Worm (Caenorhabditis elegans) whole organism, midembryonic: Measurements from ENCODE around the gene col-88.

Source experiments
- T22C8.4 ChIP-seq: fragments of 200-800 bp; sonication (Bioruptor generic); IDR thresholded peaks from 2 replicates; pipeline ENCODE4 v1.3.6; 2022; ENCODE audit warnings: missing genetic modification characterization, missing compliant biosample characterization
- flt-1 ChIP-seq: fragments of 200-800 bp; sonication (Bioruptor generic); IDR thresholded peaks from 2 replicates; pipeline ENCODE4 v1.3.6; 2022; ENCODE audit warnings: missing genetic modification characterization, missing compliant biosample characterization
- klf-2 ChIP-seq: fragments of 200-800 bp; sonication (Bioruptor generic); conservative IDR thresholded peaks from 2 replicates; pipeline ENCODE4 v1.3.6; 2022; ENCODE audit warnings: missing genetic modification reagents, missing genetic modification characterization, missing compliant biosample characterization
- ref-1 ChIP-seq: fragments of 200-800 bp; sonication (Bioruptor generic); conservative IDR thresholded peaks from 2 replicates; pipeline ENCODE4 v1.3.6; 2022; ENCODE audit warnings: missing genetic modification reagents, missing genetic modification characterization, missing compliant biosample characterization
- ztf-29 ChIP-seq: fragments of 200-800 bp; sonication (Bioruptor generic); IDR thresholded peaks from 2 replicates; pipeline ENCODE4 v1.3.6; 2022; ENCODE audit warnings: missing genetic modification reagents, missing genetic modification characterization, missing compliant biosample characterization

- TF ChIP-seq ref-1 (GFP tag; lab: Robert Waterston, UW) (no peak), flt-1 (GFP tag; lab: Robert Waterston, UW) (no peak), klf-2 (GFP tag; lab: Robert Waterston, UW) (no peak), ztf-29 (GFP tag; lab: Robert Waterston, UW) (no peak), T22C8.4 (GFP tag; lab: Robert Waterston, UW) (no peak)
These were observed 22.9 kb downstream of the col-88 start for ce11 chrIII:63584-64316.
